Worm (Caenorhabditis elegans) whole organism, L4 larva: Measurements from ENCODE around the gene unk-1.
A peak's percentile ranks its signal among the peaks of the same experiment; 100 is the strongest.

Experiments used
- D1046.2 ChIP-seq: fragments of 200-800 bp; sonication (Bioruptor generic); IDR thresholded peaks from 2 replicates; pipeline ENCODE4 v1.3.6; 2022; ENCODE audit warnings: missing genetic modification characterization, missing compliant biosample characterization
- F10B5.3 ChIP-seq: sonication (generic microtip); optimal IDR thresholded peaks from 2 replicates; lab custom pipeline; 2016; ENCODE audit warnings: mild to moderate bottlenecking, missing genetic modification characterization, missing compliant biosample characterization
- F37D6.2 ChIP-seq: sonication (generic microtip); optimal IDR thresholded peaks from 2 replicates; lab custom pipeline; 2016; ENCODE audit warnings: mild to moderate bottlenecking, missing genetic modification characterization, missing compliant biosample characterization
- R02D3.7 ChIP-seq: fragments of 150-350 bp; sonication (generic microtip); optimal IDR thresholded peaks from 3 replicates; lab custom pipeline; 2014; ENCODE audit warnings: missing biosample characterization, missing genetic modification characterization
- Y48G9A.11 ChIP-seq: fragments of 200-800 bp; sonication (Bioruptor generic); IDR thresholded peaks from 2 replicates; pipeline ENCODE4 v1.3.6; 2022; ENCODE audit warnings: missing genetic modification reagents, missing genetic modification characterization, missing compliant biosample characterization
- aha-1 ChIP-seq: fragments of 150-350 bp; peaks from one replicate; lab custom pipeline; 2014; ENCODE audit warnings: missing biosample characterization, missing genetic modification characterization
- ceh-20 ChIP-seq: fragments of 200-800 bp; sonication (Bioruptor generic); IDR thresholded peaks from 2 replicates; pipeline ENCODE4 v1.3.6; 2022; ENCODE audit warnings: missing genetic modification reagents, missing genetic modification characterization, missing compliant biosample characterization
- daf-16 ChIP-seq, 3 experiments: sonication (generic microtip); optimal IDR thresholded peaks; 2 replicates each; lab custom pipeline; 2016 to 2017; ENCODE audit warnings: missing genetic modification characterization in 3 of 3, missing genetic modification reagents in 3 of 3, mild to moderate bottlenecking in 2 of 3, missing compliant biosample characterization in 2 of 3, missing biosample characterization in 1 of 3, moderate library complexity in 1 of 3
- daf-19 ChIP-seq: fragments of 200-800 bp; sonication (Bioruptor generic); conservative IDR thresholded peaks from 2 replicates; pipeline ENCODE4 v1.3.6; 2022; ENCODE audit warnings: missing genetic modification characterization, missing compliant biosample characterization
- dpl-1 ChIP-seq: fragments of 150-350 bp; optimal IDR thresholded peaks from 2 replicates; lab custom pipeline; 2014; ENCODE audit warnings: missing biosample characterization, missing genetic modification reagents, missing genetic modification characterization
- hif-1 ChIP-seq, 2 experiments: sonication (generic microtip); optimal IDR thresholded peaks; 2 replicates each; lab custom pipeline; 2016 to 2017; ENCODE audit warnings: missing compliant biosample characterization in 2 of 2, missing genetic modification characterization in 2 of 2, missing genetic modification reagents in 2 of 2, missing genotype in 2 of 2, mild to moderate bottlenecking in 1 of 2
- hlh-11 ChIP-seq: fragments of 200-800 bp; sonication (Bioruptor generic); optimal IDR thresholded peaks from 2 replicates; lab custom pipeline; 2018; ENCODE audit warnings: mild to moderate bottlenecking, missing genetic modification characterization, missing compliant biosample characterization
- hmg-1.1 ChIP-seq: fragments of 200-800 bp; sonication (Bioruptor generic); IDR thresholded peaks from 2 replicates; pipeline ENCODE4 v1.3.6; 2022; ENCODE audit warnings: missing genetic modification reagents, missing genetic modification characterization, missing compliant biosample characterization
- jun-1 ChIP-seq: fragments of 150-350 bp; optimal IDR thresholded peaks from 2 replicates; lab custom pipeline; 2014; ENCODE audit warnings: missing biosample characterization, missing genetic modification reagents, missing genetic modification characterization
- lin-15B ChIP-seq: fragments of 150-350 bp; sonication (generic microtip); optimal IDR thresholded peaks from 3 replicates; lab custom pipeline; 2014; ENCODE audit warnings: missing biosample characterization, missing genetic modification characterization
- madf-5 ChIP-seq, 2 experiments: fragments of 200-800 bp; sonication (Bioruptor generic); IDR thresholded peaks; 2 replicates each; pipeline ENCODE4 v1.3.6; 2022; ENCODE audit warnings: missing compliant biosample characterization in 2 of 2, missing genetic modification characterization in 2 of 2
- mdl-1 ChIP-seq, 2 experiments: fragments of 150-350 bp in 1 of 2; sonication (generic microtip) in 1 of 2; optimal IDR thresholded peaks; 2 replicates each; lab custom pipeline; 2014 to 2017; ENCODE audit warnings: missing biosample characterization in 2 of 2, missing genetic modification characterization in 2 of 2
- nhr-11 ChIP-seq: fragments of 150-350 bp; optimal IDR thresholded peaks from 2 replicates; lab custom pipeline; 2014; ENCODE audit warnings: missing biosample characterization, missing genetic modification characterization
- nhr-237 ChIP-seq: sonication (generic microtip); optimal IDR thresholded peaks from 2 replicates; lab custom pipeline; 2017; ENCODE audit warnings: missing biosample characterization, missing genetic modification characterization
- nhr-48 ChIP-seq: sonication (generic microtip); optimal IDR thresholded peaks from 2 replicates; lab custom pipeline; 2016; ENCODE audit warnings: mild to moderate bottlenecking, missing genetic modification characterization, missing compliant biosample characterization
- nhr-6 ChIP-seq: fragments of 150-350 bp; optimal IDR thresholded peaks from 2 replicates; lab custom pipeline; 2014; ENCODE audit warnings: missing biosample characterization, missing genetic modification characterization
- pha-4 ChIP-seq, 2 experiments: fragments of 150-350 bp in 1 of 2; fragments of 200-800 bp in 1 of 2; sonication (Bioruptor generic) in 1 of 2; IDR thresholded peaks in 1 of 2; optimal IDR thresholded peaks in 1 of 2; 2 replicates each; pipeline versions ENCODE4 v1.3.6 to Lab custom; 2014 to 2022; ENCODE audit warnings: missing genetic modification characterization in 2 of 2, missing genetic modification reagents in 2 of 2, missing biosample characterization in 1 of 2, missing compliant biosample characterization in 1 of 2
- rbr-2 ChIP-seq: sonication (generic microtip); optimal IDR thresholded peaks from 2 replicates; lab custom pipeline; 2016; ENCODE audit warnings: missing genotype, missing genetic modification characterization, missing compliant biosample characterization
- saeg-2 ChIP-seq: fragments of 200-800 bp; sonication (Bioruptor generic); IDR thresholded peaks from 2 replicates; pipeline ENCODE4 v1.3.6; 2022; ENCODE audit warnings: missing genetic modification reagents, missing genetic modification characterization, missing compliant biosample characterization
- set-16 ChIP-seq: fragments of 200-800 bp; sonication (Bioruptor generic); IDR thresholded peaks from 2 replicates; pipeline ENCODE4 v1.3.6; 2022; ENCODE audit warnings: missing genetic modification reagents, missing genetic modification characterization, missing compliant biosample characterization
- snpc-4 ChIP-seq: fragments of 150-350 bp; optimal IDR thresholded peaks from 2 replicates; lab custom pipeline; 2014; ENCODE audit warnings: missing biosample characterization, missing genetic modification characterization
- unc-62 ChIP-seq, 3 experiments: fragments of 150-350 bp in 1 of 3; sonication (generic microtip); optimal IDR thresholded peaks in 2 of 3; peaks in 1 of 3; 1 replicate in 1 of 3; 2 replicates in 2 of 3; lab custom pipeline; 2014 to 2017; ENCODE audit warnings: missing biosample characterization in 3 of 3, missing genetic modification characterization in 3 of 3, missing genetic modification reagents in 3 of 3, missing genotype in 1 of 3
- zip-2 ChIP-seq: fragments of 150-350 bp; optimal IDR thresholded peaks from 2 replicates; lab custom pipeline; 2014; ENCODE audit warnings: missing biosample characterization, missing genetic modification characterization

unk-1 gene

DNA sequence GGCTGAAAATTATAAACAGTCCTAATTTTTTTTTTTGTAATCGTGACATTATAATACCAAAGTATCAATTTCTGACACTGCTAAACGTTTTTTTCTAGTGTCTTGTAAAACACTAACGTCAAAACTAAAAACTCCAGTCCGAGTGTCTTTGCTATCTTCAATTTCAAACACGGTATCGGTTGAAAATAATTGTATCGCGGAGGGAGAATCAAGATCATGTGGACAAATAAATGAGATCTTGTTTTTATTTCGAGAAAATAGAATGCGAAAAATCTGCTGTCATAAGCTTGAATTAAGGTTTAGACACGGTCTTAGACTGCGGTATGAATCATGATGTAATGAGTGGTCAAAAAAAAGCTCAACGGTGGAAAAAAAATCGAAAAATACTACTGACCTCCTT, 33.9 kb downstream of the unk-1 start:
- TF ChIP-seq aha-1 (tag; lab: Kevin White, UChicago) (peak; percentile 43), daf-16 (GFP tag; optimal IDR thresholded peaks at IDR 0.05; lab: Kevin White, UChicago) (peak in 1 of 2 experiments; percentile 15), daf-16 (tag; optimal IDR thresholded peaks at IDR 0.05; lab: Kevin White, UChicago) (no peak), hmg-1.1 (GFP tag; lab: Robert Waterston, UW) (no peak), F10B5.3 (tag; lab: Kevin White, UChicago) (peak; percentile 9), R02D3.7 (no peak), rbr-2 (no peak)

DNA sequence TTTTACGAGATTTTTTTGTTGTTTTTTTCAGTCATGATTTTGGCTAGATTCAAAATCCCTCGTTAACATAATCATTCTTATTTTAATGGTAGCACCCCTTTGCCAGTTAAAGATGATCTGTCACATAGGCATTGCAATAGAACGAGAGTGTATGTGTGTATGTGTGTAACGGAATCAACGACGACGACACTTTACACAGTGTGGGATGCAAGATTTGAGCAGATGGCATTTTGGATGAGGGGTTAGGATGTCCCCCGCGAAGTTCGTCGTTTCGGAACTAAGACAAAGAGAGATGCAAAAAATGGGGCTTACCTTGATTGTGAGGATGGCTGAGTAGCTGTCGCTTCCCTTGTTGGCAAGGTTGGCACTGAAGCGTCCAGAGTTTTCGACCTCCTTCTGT, 37.3 kb downstream of the unk-1 start:
- TF ChIP-seq aha-1 (tag; lab: Kevin White, UChicago): peak; percentile 44
- no peak for TF ChIP-seq nhr-6 (tag; lab: Kevin White, UChicago)
- TF ChIP-seq, all 104 proteins: peak for 1

DNA sequence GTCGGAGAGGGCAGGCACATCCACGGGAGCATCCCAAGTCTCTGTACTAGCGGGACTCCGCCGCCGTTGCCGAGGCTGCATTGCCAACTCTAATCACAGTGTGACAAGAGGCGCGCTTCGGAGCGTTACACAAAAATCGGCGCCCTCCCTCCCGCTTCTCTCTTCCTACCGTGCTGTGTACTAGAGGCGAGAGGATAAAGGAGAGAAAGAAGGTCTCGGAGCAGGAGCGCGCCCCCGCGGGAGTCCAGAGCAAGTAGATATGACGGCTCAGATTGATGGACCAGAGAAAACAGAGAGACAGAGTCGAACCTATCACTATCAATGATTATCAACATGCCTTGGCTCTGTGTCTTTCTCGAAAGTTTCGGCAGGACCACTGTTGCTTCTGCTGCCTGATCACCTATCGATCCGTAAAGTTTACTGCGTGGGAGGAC, 38.2 kb downstream of the unk-1 start:
- TF ChIP-seq madf-5 (GFP tag; IDR thresholded peaks at IDR 0.05; lab: Robert Waterston, UW): no peak
- TF ChIP-seq aha-1 (tag; lab: Kevin White, UChicago): peak; percentile 61
- TF ChIP-seq daf-16 (GFP tag; optimal IDR thresholded peaks at IDR 0.05; lab: Kevin White, UChicago): peak in 1 of 2 experiments; percentile 69
- TF ChIP-seq daf-16 (tag; optimal IDR thresholded peaks at IDR 0.05; lab: Kevin White, UChicago): no peak
- peak; percentile 34 for TF ChIP-seq hlh-11 (tag; lab: Kevin White, UChicago)
- no peak for TF ChIP-seq mdl-1 (tag; optimal IDR thresholded peaks at IDR 0.05; lab: Kevin White, UChicago)
- peak in 1 of 2 experiments; percentile 73 for TF ChIP-seq unc-62 (GFP tag; optimal IDR thresholded peaks at IDR 0.05 in 1 of 2; lab: Kevin White, UChicago)
- TF ChIP-seq unc-62 (tag; optimal IDR thresholded peaks at IDR 0.05; lab: Kevin White, UChicago): no peak
- peak; percentile 54 for TF ChIP-seq nhr-11 (tag; lab: Kevin White, UChicago)
- TF ChIP-seq dpl-1: no peak
- TF ChIP-seq ceh-20 (GFP tag; lab: Robert Waterston, UW): peak; percentile 62; the same call in 1 of the 2 replicates
- TF ChIP-seq set-16 (GFP tag; lab: Robert Waterston, UW): peak; percentile 83

DNA sequence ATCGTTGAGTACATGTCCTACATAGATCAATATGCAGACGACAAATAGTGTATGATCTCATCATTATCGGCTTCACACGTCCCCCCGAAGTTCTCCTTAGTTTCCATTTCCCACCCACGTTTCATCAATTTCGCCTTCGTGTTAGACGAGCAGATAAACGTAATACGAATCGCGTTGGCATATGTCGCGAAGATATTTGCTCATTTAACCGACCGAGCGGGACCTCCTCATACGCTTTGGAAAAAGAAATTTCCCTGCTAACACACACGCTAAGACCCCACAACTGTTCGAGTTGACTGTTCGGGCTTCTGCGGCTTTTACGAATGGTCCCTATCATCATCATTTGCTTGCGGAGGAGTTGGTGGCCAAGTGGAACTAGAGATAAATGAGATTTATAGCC, 39.7 kb downstream of the unk-1 start:
- TF ChIP-seq daf-19 (GFP tag; lab: Robert Waterston, UW): no peak
- TF ChIP-seq nhr-48 (tag; lab: Kevin White, UChicago): no peak
- no peak for TF ChIP-seq snpc-4 (tag; lab: Kevin White, UChicago)
- no peak for TF ChIP-seq hmg-1.1 (GFP tag; lab: Robert Waterston, UW)
- no peak for TF ChIP-seq lin-15B (tag; lab: Kevin White, UChicago)
- TF ChIP-seq pha-4 (GFP tag; IDR thresholded peaks at IDR 0.05; lab: Robert Waterston, UW): no peak
- no peak for TF ChIP-seq pha-4 (tag; optimal IDR thresholded peaks at IDR 0.05; lab: Kevin White, UChicago)
- TF ChIP-seq F37D6.2 (tag; lab: Kevin White, UChicago): no peak
- TF ChIP-seq Y48G9A.11 (GFP tag; lab: Robert Waterston, UW): no peak
- TF ChIP-seq R02D3.7: no peak
- TF ChIP-seq saeg-2 (GFP tag; lab: Robert Waterston, UW): no peak
- no peak for TF ChIP-seq hif-1 (tag; optimal IDR thresholded peaks at IDR 0.05; lab: Kevin White, UChicago)
- no peak for TF ChIP-seq nhr-237 (tag; lab: Kevin White, UChicago)
- no peak for TF ChIP-seq D1046.2 (GFP tag; lab: Robert Waterston, UW)
- no peak for TF ChIP-seq zip-2 (tag; lab: Kevin White, UChicago)
- TF ChIP-seq jun-1 (tag; lab: Kevin White, UChicago): no peak
- no peak for TF ChIP-seq madf-5 (GFP tag; IDR thresholded peaks at IDR 0.05; lab: Robert Waterston, UW)
- TF ChIP-seq, all 104 proteins: peak for 0

DNA sequence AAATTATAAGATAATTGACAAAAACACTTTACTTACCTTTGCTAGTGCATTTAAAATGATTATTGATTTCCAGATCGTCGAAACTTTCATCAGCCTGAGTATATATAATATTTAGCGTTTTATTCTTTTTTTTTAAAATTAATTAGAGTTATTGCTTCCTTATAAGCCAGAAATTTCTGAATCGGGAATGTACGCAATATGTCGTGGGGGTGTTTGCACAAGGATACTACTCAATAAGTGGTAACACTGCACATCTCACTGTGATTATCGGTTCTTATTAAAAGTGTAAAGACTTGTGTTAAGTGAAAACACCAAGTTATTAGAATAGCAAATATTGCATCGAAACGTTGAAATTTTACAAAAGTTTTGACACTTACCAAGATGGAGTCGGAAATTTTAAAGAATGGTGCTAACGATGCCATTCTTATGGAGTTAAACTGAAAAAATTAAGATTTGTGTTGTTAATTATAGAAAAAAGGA, 43.0 kb downstream of the unk-1 start, which contains the start of gene dim-1:
Gene dim-1 (minus strand): TSS at position 430 of the 480 bp plus-strand sequence.
- TF ChIP-seq aha-1 (tag; lab: Kevin White, UChicago) (peak; percentile 89), daf-16 (GFP tag; optimal IDR thresholded peaks at IDR 0.05; lab: Kevin White, UChicago) (no peak), daf-16 (tag; optimal IDR thresholded peaks at IDR 0.05; lab: Kevin White, UChicago) (no peak)
- TF ChIP-seq, all 104 proteins: peak for 1
